Fruit fly (Drosophila melanogaster): ENCODE data around the gene Mrp4.
A peak's percentile ranks its signal among the peaks of the same experiment; 100 is the strongest.

Gene Mrp4

dm6 chr3R:11542899-11543619 is 26.0 kb upstream of the Mrp4 start, which contains the start of gene dpr4:
Gene dpr4, minus strand, starts transcription at chr3R:11542949.
- TF ChIP-seq sv (GFP tag; optimal IDR thresholded peaks at IDR 0.05) (no peak), GATAd (GFP tag; optimal IDR thresholded peaks at IDR 0.05) (no peak), foxo (GFP tag; optimal IDR thresholded peaks at IDR 0.05) (no peak), Vsx2 (GFP tag; optimal IDR thresholded peaks at IDR 0.05; ENCODE audit: partially characterized antibody) (no peak), Dfd (GFP tag; optimal IDR thresholded peaks at IDR 0.05) (no peak), Sp1 (GFP tag; optimal IDR thresholded peaks at IDR 0.05) (no peak), Abd-B (GFP tag; optimal IDR thresholded peaks at IDR 0.05) (no peak), CrebA (GFP tag; optimal IDR thresholded peaks at IDR 0.05; ENCODE audit: borderline replicate concordance) (no peak)

dm6 chr3R:11544150-11544549 is 24.9 kb upstream of the Mrp4 start:
- TF ChIP-seq sage (GFP tag; optimal IDR thresholded peaks at IDR 0.05) (no peak), OdsH (GFP tag; optimal IDR thresholded peaks at IDR 0.05) (no peak)

- TF ChIP-seq sv (GFP tag; optimal IDR thresholded peaks at IDR 0.05) (no peak), GATAd (GFP tag; optimal IDR thresholded peaks at IDR 0.05) (no peak), sage (GFP tag; optimal IDR thresholded peaks at IDR 0.05) (no peak), Dfd (GFP tag; optimal IDR thresholded peaks at IDR 0.05) (peak; percentile 21), ey (GFP tag; optimal IDR thresholded peaks at IDR 0.05) (no peak)
Measured at dm6 chr3R:11551071-11551470, 18.0 kb upstream of the Mrp4 start.

dm6 chr3R:11553845-11554244 is 15.2 kb upstream of the Mrp4 start, which contains the start of gene CG14708:
Gene CG14708, plus strand, starts transcription at chr3R:11554145.
- no peak for TF ChIP-seq GATAd (GFP tag; optimal IDR thresholded peaks at IDR 0.05)
- no peak for TF ChIP-seq fru (GFP tag; optimal IDR thresholded peaks at IDR 0.05)
- TF ChIP-seq Jra (GFP tag; optimal IDR thresholded peaks at IDR 0.05): no peak
- TF ChIP-seq ey (GFP tag; optimal IDR thresholded peaks at IDR 0.05): no peak
- TF ChIP-seq sv (GFP tag; optimal IDR thresholded peaks at IDR 0.05): no peak
- no peak for TF ChIP-seq rgr (GFP tag; optimal IDR thresholded peaks at IDR 0.05)
- TF ChIP-seq woc (GFP tag; optimal IDR thresholded peaks at IDR 0.05): no peak
- TF ChIP-seq psq (GFP tag; optimal IDR thresholded peaks at IDR 0.05): no peak
- TF ChIP-seq Mio (GFP tag; optimal IDR thresholded peaks at IDR 0.05): no peak

dm6 chr3R:11554982-11555381 is 14.1 kb upstream of the Mrp4 start:
- no peak for TF ChIP-seq OdsH (GFP tag; optimal IDR thresholded peaks at IDR 0.05)
- no peak for TF ChIP-seq Rel (GFP tag; optimal IDR thresholded peaks at IDR 0.05)
- no peak for TF ChIP-seq Rel (tag; optimal IDR thresholded peaks at IDR 0.05)
- peak; percentile 88 for TF ChIP-seq Dfd (GFP tag; optimal IDR thresholded peaks at IDR 0.05)
- no peak for TF ChIP-seq Myc (optimal IDR thresholded peaks at IDR 0.05)
- no peak for TF ChIP-seq dsf (GFP tag; optimal IDR thresholded peaks at IDR 0.05; ENCODE audit: borderline replicate concordance)
- no peak for TF ChIP-seq CG9705 (GFP tag; optimal IDR thresholded peaks at IDR 0.05)
- no peak for TF ChIP-seq Mio (GFP tag; optimal IDR thresholded peaks at IDR 0.05)

dm6 chr3R:11557492-11557965 is 11.5 kb upstream of the Mrp4 start, which contains the start of gene CG10898:
Gene CG10898, plus strand, starts transcription at chr3R:11557776.
- TF ChIP-seq pan (optimal IDR thresholded peaks at IDR 0.05) (no peak), Mio (GFP tag; optimal IDR thresholded peaks at IDR 0.05) (no peak), GATAd (GFP tag; optimal IDR thresholded peaks at IDR 0.05) (peak; percentile 24), CG32264 (GFP tag; optimal IDR thresholded peaks at IDR 0.05) (no peak), h (GFP tag; optimal IDR thresholded peaks at IDR 0.05) (peak; percentile 79), brk (GFP tag; optimal IDR thresholded peaks at IDR 0.05) (peak; percentile 60), foxo (GFP tag; optimal IDR thresholded peaks at IDR 0.05) (peak in 1 of 2 experiments; percentile 82), HLH106 (tag; optimal IDR thresholded peaks at IDR 0.05) (peak; percentile 78), usp (GFP tag; optimal IDR thresholded peaks at IDR 0.05) (no peak), psq (GFP tag; optimal IDR thresholded peaks at IDR 0.05) (peak; percentile 59), Abd-B (GFP tag; optimal IDR thresholded peaks at IDR 0.05) (no peak), sage (GFP tag; optimal IDR thresholded peaks at IDR 0.05) (no peak), jim (GFP tag; optimal IDR thresholded peaks at IDR 0.05) (no peak), Rel (GFP tag; optimal IDR thresholded peaks at IDR 0.05) (no peak), Rel (tag; optimal IDR thresholded peaks at IDR 0.05) (no peak), CG9705 (GFP tag; optimal IDR thresholded peaks at IDR 0.05) (peak; percentile 36), rgr (GFP tag; optimal IDR thresholded peaks at IDR 0.05) (peak; percentile 79), dsf (GFP tag; optimal IDR thresholded peaks at IDR 0.05; ENCODE audit: borderline replicate concordance) (peak; percentile 59), br (GFP tag; optimal IDR thresholded peaks at IDR 0.05) (peak; percentile 62), CrebA (GFP tag; optimal IDR thresholded peaks at IDR 0.05; ENCODE audit: borderline replicate concordance) (no peak), Dif (GFP tag; optimal IDR thresholded peaks at IDR 0.05; ENCODE audit: partially characterized antibody) (no peak), dmrt93B (GFP tag; optimal IDR thresholded peaks at IDR 0.05) (peak; percentile 35), Hnf4 (GFP tag; optimal IDR thresholded peaks at IDR 0.05) (peak; percentile 83), sv (GFP tag; optimal IDR thresholded peaks at IDR 0.05) (peak; percentile 71), ey (GFP tag; optimal IDR thresholded peaks at IDR 0.05) (peak; percentile 77), Dfd (GFP tag; optimal IDR thresholded peaks at IDR 0.05) (no peak), Myc (optimal IDR thresholded peaks at IDR 0.05) (no peak), dl (GFP tag; optimal IDR thresholded peaks at IDR 0.05; ENCODE audit: insufficient read depth in 1 of 2, partially characterized antibody in 2 of 2) (peak in 1 of 2 experiments; percentile 52), N (GFP tag; optimal IDR thresholded peaks at IDR 0.05) (no peak), Sp1 (GFP tag; optimal IDR thresholded peaks at IDR 0.05) (peak; percentile 56), Hr78 (GFP tag; optimal IDR thresholded peaks at IDR 0.05) (no peak)

Data from whole organism, wandering third instar larva.